Worm (Caenorhabditis elegans) whole organism, L4/young adult: ENCODE measurements around the gene alh-4.

Experiments
- W03F9.2 ChIP-seq: fragments of 150-350 bp; optimal IDR thresholded peaks from 2 replicates; lab custom pipeline; 2014; ENCODE audit warnings: missing biosample characterization, missing genetic modification characterization
- dao-5 ChIP-seq: sonication (generic microtip); optimal IDR thresholded peaks from 2 replicates; lab custom pipeline; 2016; ENCODE audit warnings: missing genotype, missing genetic modification characterization, moderate library complexity, missing compliant biosample characterization
- him-1 ChIP-seq: sonication (generic microtip); optimal IDR thresholded peaks from 2 replicates; lab custom pipeline; 2016; ENCODE audit warnings: missing genotype, missing genetic modification reagents, missing genetic modification characterization, missing compliant biosample characterization

alh-4 gene

DNA sequence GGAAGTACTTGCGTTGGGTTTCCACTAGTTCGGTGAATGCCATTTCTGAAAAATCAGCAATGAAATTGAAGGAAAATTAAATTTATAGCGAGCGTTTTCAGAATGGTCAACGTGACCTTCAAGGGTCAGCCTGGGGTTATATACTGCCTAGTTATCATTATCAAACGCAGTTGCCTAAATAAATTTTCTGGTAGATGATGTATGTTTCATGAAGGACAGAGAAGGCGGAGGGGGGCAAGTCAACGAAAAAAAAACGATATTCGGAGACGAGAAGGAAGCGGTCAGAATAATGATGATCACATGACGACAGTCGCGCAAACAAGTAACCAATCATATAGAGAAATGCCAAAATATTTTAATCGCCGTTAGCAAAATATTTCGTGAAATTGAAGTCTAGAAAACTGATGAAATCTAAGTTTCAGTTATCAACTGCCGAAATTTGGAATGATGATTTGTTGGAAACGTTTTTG, at the start of gene alh-4:
alh-4 (minus strand) TSS at position 51 of the 470 bp plus-strand sequence.
- no peak for TF ChIP-seq him-1
- no peak for TF ChIP-seq W03F9.2 (tag; lab: Kevin White, UChicago)
- TF ChIP-seq dao-5 (tag; lab: Kevin White, UChicago) = no peak

DNA sequence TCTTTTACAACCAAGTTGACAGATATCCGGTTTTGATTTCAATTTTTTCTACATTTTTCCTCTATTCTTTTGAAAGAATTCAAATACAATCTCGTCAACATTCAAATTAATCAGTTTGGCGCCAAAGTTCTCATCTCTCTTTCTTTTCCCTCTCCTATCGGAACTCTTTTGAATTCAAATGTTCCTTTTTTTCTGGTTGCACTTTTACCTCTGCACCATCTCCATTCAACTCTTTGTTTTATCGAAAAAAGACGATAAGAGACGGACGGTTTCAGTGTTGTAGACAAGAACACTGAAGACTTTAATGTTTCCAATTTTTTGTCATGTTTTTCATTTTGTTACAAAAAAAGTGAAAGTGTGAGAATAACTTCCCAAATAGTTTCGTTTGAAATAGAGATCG, 46.3 kb upstream of the alh-4 start:
- TF ChIP-seq W03F9.2 (tag; lab: Kevin White, UChicago) = no peak
- TF ChIP-seq him-1 = no peak
- no peak for TF ChIP-seq dao-5 (tag; lab: Kevin White, UChicago)

DNA sequence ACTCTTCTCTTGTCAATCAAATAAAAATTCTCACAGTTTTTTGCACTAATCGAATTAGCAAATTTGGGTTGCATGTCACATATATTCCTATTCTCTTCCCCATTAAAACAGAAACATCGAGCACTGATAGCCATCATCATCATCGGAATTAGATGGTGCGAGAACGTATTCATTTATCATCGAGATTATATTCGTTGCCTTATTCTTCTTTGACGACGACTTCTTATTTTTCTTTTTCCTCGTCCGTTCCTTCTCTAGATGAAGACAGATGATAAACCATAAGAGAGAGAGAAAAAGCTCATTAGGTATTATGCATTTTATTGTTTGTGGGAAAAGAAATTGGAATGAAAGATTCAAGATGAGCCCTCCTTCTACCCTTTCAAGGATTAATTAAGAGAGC, 41.5 kb upstream of the alh-4 start:
- no peak for TF ChIP-seq W03F9.2 (tag; lab: Kevin White, UChicago)
- no peak for TF ChIP-seq him-1
- no peak for TF ChIP-seq dao-5 (tag; lab: Kevin White, UChicago)

DNA sequence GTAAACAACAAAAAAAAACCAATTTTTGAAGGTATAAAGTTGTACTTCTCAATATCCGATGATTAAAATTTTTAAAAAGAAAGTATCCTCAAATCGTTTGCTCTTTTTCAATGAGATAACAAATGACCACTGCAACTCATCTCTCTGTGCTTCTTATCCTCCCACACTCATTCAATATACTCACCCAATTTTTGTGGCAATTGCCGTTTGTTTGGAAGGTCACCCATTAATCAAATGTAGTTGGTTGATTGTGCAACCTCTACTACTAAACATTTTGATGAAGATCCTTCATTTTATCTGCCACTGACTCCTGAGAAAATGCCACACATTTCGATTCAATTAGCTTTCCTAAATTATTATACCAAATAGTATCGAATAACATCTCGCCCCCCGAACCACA, 38.0 kb upstream of the alh-4 start:
- no peak for TF ChIP-seq him-1
- TF ChIP-seq dao-5 (tag; lab: Kevin White, UChicago) = no peak
- no peak for TF ChIP-seq W03F9.2 (tag; lab: Kevin White, UChicago)

DNA sequence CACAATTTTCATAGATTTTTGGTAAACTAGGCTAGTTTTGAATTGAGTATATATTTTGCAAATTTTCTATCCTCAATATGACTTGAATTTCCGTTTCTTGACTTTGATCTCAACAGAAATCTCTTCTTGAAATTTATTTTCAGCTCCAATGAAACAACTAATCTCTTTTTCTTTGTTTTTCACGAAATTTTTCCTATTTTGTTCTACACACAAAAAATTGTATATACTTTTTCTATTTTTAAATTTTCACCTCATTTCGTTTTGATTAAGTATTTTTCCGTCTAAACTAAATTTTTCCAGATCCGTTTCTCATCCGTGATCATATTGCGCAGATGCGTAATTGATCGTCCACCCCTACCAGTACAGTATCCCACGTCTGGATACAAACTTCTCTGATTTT, 35.0 kb upstream of the alh-4 start, which contains the start of gene unc-83:
unc-83 (plus strand) TSS at position 301 of the 400 bp plus-strand sequence.
- TF ChIP-seq him-1 (no peak), dao-5 (tag; lab: Kevin White, UChicago) (no peak), W03F9.2 (tag; lab: Kevin White, UChicago) (no peak)

DNA sequence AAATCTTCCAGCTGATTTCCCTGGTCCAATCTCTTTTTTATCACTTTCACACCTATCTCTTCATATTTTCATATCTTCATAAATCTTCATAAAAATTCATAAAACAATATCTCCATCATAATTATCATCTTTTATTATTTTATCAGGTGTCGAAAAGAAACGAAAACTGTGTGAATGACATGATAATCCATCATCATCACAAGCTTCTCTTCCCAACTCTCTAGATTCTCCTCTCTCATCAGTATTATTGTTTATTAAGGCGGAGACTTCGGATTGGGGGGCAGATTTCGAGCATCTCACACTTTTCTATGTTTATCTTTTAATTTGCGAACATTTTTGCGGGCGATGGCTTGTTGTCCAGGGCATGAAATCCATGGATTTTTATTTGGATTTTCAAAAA, 34.5 kb upstream of the alh-4 start:
- TF ChIP-seq him-1 = no peak

DNA sequence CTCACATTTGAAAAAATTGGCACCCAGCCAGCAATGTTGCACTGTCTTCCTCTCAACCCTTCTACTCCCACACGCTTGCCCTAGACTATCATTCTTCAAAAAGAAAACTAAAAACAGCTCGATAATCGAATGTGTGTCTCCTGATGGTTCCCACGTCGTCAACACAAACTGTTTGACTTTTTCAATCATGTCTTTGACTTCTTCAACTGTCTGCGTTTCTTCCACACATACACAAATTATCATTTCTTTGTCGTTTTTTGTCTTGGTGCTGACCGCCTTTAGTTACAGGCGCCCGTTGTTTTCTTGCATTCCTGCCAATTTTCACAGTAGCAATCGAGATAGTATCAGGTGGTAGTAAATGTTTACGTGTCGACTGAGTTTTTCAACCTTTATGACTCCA, 32.9 kb upstream of the alh-4 start:
- TF ChIP-seq W03F9.2 (tag; lab: Kevin White, UChicago) (no peak), dao-5 (tag; lab: Kevin White, UChicago) (no peak), him-1 (no peak)

DNA sequence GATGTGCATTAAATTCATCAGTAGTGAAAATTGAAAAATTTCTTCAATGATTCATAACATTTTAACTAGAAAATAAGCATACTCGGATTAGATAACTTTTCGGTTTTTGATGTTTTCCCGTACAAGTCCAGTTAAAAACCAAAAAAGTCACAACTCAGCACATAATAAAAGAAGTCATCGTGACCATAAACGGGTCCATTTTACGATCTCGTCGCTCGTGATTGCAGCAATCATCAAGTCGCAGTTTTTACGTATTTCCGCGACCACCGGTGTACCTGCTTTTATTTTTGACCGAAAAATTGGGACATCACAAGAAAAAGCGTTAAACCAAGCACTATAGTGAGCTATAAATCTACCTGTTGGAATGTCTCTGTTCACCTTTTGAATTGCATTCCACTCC, 31.5 kb upstream of the alh-4 start:
- TF ChIP-seq dao-5 (tag; lab: Kevin White, UChicago) = no peak
- no peak for TF ChIP-seq him-1
- TF ChIP-seq W03F9.2 (tag; lab: Kevin White, UChicago) = no peak

DNA sequence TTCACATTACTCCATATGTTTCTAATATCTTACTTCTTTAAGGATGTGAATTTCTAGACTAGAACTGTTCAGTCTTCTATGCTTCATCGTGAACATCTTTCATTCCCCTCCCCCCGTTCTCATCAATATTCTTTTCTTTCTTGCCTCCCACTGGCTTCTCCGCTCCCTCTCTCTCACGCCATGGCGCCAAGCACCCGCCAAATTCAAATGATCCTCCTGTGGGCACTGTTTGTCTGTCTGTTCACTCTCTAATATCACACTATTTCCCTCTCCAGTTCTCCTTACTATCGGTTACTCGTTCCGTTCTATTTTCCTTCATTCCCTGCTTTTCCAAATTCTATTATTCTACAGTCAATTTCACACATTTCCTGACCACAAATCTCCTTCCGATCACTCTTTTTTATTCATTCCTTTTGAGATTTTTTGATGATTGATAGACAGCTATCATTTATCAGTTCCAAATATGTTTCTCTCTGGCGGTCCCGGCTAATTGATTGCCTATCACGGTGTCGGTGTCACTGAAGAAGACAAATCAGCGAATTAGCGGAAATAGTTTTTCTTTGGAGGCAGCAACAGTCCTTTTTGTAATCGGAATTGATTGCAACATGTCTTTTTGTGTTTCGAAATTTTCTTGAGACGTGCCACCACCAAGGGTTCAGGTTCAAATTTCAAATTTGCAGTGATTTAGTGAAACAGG, 28.7 kb upstream of the alh-4 start:
- TF ChIP-seq W03F9.2 (tag; lab: Kevin White, UChicago) (no peak), dao-5 (tag; lab: Kevin White, UChicago) (no peak), him-1 (no peak)

DNA sequence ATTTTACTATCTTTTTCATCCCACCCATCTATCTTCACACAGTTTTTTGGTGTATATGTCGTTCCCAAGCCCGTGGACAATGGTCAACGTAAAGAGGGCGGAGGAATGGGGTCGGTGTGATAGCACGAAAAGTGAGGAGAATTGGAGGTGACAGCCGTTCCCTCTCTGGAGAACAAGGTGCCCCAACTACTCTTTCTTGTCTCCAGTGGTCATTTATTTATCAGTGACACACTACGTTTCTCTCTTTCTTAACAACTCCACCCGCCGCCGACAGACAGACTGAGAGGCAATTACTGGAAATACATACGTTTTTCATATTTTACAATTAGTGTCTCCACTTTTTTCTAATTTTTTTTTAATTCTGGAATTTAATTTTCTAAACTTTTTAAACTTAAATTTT, 27.2 kb upstream of the alh-4 start:
- TF ChIP-seq dao-5 (tag; lab: Kevin White, UChicago) (no peak), W03F9.2 (tag; lab: Kevin White, UChicago) (no peak), him-1 (no peak)

DNA sequence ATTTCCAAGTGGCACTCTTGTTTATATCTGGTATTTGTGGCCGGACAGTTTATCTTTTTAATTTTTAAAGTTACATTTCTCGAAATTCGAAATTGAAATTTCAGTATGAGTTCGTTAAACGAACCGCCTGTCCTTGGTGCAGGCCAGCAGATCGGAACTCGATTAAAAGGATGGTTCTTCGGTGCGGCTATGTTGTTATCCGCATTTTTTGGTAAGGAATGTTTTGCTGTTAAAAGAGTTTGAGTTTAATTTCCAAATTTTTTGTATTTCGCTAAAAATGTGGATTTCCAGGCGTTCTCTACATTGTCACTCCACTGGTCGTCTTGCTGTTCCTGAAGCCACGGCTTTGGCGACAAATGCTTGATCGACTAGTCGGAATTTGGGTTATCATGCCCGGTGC, 23.4 kb upstream of the alh-4 start, which contains the start of gene acl-9:
acl-9 (plus strand) TSS at position 105 of the 400 bp plus-strand sequence.
- TF ChIP-seq dao-5 (tag; lab: Kevin White, UChicago) = no peak
- no peak for TF ChIP-seq him-1
- no peak for TF ChIP-seq W03F9.2 (tag; lab: Kevin White, UChicago)

DNA sequence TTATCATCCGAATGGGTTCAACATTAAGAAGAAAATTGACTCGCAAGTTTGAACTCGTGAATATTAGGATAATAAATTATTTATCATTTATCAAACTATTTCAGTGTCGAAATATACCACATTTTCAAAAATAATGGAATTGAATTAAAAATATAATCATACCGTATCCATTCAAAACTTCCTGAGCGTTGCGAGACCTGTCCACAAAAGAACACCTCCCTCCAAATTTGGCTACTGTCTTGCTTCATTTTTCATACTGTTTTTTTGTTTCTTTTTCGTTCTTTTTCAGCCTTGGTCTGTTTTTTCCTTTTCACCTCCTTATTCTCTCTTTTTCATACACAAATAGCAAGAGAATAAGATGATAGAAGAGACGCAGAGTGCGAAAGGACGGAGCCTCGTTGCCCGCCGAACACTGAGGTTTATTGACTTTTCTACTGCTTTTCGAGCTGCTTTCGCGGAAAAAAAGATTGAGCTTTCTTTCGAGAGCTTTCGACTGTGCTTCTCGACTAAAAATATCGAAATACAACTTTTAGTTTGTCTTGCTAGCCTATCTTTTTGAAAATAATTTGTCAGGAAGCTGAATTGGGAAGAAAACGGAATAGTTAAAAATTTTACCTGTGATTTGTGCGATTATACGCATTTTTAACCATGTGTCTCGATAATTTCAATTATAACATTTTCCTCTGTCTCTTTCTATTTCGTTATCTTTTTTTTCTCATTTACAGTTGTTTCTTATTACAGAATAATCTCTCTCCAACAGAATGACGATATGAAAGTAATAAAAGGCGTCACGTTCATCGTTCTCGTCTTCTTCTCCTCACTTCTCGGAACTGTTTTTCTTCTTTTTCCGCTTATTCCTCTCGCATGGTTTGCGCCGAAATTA, 20.6 kb upstream of the alh-4 start, which contains the start of gene acl-8:
acl-8 (plus strand) TSS at position 742 of the 883 bp plus-strand sequence.
- no peak for TF ChIP-seq him-1
- TF ChIP-seq W03F9.2 (tag; lab: Kevin White, UChicago) = no peak
- no peak for TF ChIP-seq dao-5 (tag; lab: Kevin White, UChicago)

DNA sequence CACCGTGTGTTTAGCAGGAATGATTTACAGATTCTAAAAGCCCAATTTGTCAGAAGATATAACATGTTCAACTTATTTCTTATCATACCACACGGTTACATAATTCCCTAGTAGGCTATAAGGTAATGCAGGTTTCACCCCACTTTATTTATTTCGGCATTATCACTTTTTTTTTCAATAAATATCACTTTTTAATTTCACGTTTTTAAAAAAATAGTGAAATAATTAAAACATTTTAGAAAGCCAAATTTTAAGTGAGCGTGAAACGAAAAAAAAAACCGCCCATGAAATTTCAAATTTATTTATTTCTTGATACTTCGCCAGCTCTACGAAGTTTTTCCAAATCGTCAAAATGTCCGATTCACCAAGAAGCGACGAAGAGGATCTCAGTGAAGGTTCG, 18.6 kb upstream of the alh-4 start, which contains the start of gene fbxa-196:
fbxa-196 (plus strand) TSS at position 301 of the 400 bp plus-strand sequence.
- TF ChIP-seq dao-5 (tag; lab: Kevin White, UChicago) = no peak
- no peak for TF ChIP-seq him-1
- no peak for TF ChIP-seq W03F9.2 (tag; lab: Kevin White, UChicago)

DNA sequence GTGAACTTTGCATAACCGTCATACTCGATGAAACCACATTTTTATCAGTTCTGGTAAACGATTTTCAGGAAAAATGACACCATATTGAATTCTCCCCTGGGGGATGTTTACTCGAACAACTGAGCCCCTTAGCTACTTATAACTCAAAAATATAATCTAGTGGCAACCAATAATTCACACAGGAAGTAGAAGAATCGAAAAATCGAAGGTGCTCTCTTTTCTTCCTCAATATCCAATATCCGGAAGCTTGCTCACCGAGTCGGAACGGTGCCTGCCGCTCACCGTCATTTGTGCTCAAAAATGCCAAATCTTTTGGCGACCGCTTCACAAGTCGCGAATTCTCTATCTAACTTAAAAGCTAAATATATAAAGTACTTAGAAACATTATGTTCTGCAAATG, 12.3 kb upstream of the alh-4 start, which contains the start of gene T05H4.3:
T05H4.3 (plus strand) TSS at position 301 of the 400 bp plus-strand sequence.
- no peak for TF ChIP-seq dao-5 (tag; lab: Kevin White, UChicago)
- no peak for TF ChIP-seq W03F9.2 (tag; lab: Kevin White, UChicago)
- TF ChIP-seq him-1 = no peak
